Fruit fly (Drosophila melanogaster) whole organism, prepupa: Measurements from ENCODE around the gene Vha100-2.

ENCODE experiments used
- Blimp-1 ChIP-seq: fragments of 200-800 bp; sonication (Bioruptor generic); optimal IDR thresholded peaks from 3 replicates; lab custom pipeline; 2017; ENCODE audit warnings: missing biosample characterization, missing genetic modification characterization, mild to moderate bottlenecking, moderate library complexity, missing genetic modification reagents
- CG11294 ChIP-seq: fragments of 200-800 bp; sonication (Bioruptor generic); IDR thresholded peaks from 2 replicates; pipeline ENCODE4 v1.3.6; 2022; ENCODE audit warnings: missing biosample characterization, missing genetic modification characterization
- CG34406 ChIP-seq: fragments of 200-800 bp; sonication (Bioruptor generic); optimal IDR thresholded peaks from 3 replicates; lab custom pipeline; 2016; ENCODE audit warnings: missing biosample characterization, missing genetic modification characterization
- CG7368 ChIP-seq: fragments of 200-800 bp; sonication (Bioruptor generic); optimal IDR thresholded peaks from 3 replicates; lab custom pipeline; 2016; ENCODE audit warnings: missing biosample characterization, missing genetic modification characterization
- Hr39 ChIP-seq: fragments of 200-800 bp; sonication (Bioruptor generic); optimal IDR thresholded peaks from 2 replicates; lab custom pipeline; 2016; ENCODE audit warnings: missing biosample characterization, missing genetic modification characterization
- Smox ChIP-seq: fragments of 200-800 bp; sonication (Bioruptor generic); optimal IDR thresholded peaks from 3 replicates; lab custom pipeline; 2016; ENCODE audit warnings: missing biosample characterization, missing genetic modification characterization
- Sox102F ChIP-seq: fragments of 200-800 bp; sonication (Bioruptor generic); optimal IDR thresholded peaks from 2 replicates; lab custom pipeline; 2016; ENCODE audit warnings: missing biosample characterization, mild to moderate bottlenecking, missing genetic modification characterization

DNA sequence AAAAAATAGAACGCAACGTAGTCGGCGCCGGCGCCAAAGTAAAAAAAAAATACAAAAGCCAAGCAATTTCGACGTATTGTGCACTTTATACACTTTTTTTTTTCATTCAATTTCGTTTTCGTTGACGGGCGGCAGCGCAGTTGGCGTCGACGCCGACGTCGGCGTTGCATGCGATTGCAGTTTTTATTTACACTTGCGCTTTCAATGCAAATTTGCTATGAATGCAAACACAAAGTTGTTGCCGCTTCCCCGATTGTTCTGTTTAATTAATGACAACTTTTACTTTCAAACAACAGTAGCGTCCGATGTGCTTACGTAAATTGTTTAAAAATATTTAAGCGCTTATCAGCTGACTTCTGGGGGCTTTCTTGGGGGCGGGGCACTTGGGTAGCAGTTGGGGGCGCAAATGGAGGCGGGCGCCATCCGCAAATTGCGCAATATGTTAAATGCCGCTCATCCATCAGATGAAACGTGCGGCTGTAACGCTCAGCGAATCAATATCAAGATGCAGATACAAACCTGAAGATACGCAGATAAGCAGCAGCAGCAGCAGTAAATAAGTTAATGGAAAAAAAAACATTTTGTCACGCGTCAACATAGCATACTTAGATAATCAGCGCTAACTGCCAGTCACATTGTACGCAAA, 39.3 kb upstream of the Vha100-2 start:
- TF ChIP-seq CG11294 (GFP tag; lab: Robert Waterston, UW) (no peak), Hr39 (GFP tag; lab: Kevin White, UChicago) (no peak), Blimp-1 (GFP tag; lab: Kevin White, UChicago) (no peak), Sox102F (GFP tag; lab: Kevin White, UChicago) (no peak), CG34406 (GFP tag; lab: Kevin White, UChicago) (peak; percentile 9), CG7368 (GFP tag; lab: Kevin White, UChicago) (no peak), Smox (no peak)
